Worm (Caenorhabditis elegans) whole organism, L2 larva: ENCODE results near the gene T28F3.9.

Experiments used
- R02D3.7 ChIP-seq: fragments of 150-350 bp; optimal IDR thresholded peaks from 2 replicates; lab custom pipeline; 2014; ENCODE audit warnings: missing biosample characterization, missing genetic modification characterization
- ZK546.5 ChIP-seq: sonication (generic microtip); optimal IDR thresholded peaks from 2 replicates; lab custom pipeline; 2017; ENCODE audit warnings: missing biosample characterization, missing genetic modification characterization
- ama-1 ChIP-seq: fragments of 150-350 bp; optimal IDR thresholded peaks from 2 replicates; lab custom pipeline; 2018; ENCODE audit warnings: inconsistent platforms
- nhr-11 ChIP-seq: fragments of 150-350 bp; optimal IDR thresholded peaks from 2 replicates; lab custom pipeline; 2014; ENCODE audit warnings: missing biosample characterization, missing genetic modification characterization
- nhr-237 ChIP-seq: fragments of 150-350 bp; optimal IDR thresholded peaks from 2 replicates; lab custom pipeline; 2014; ENCODE audit warnings: missing biosample characterization, missing genetic modification characterization
- nhr-25 ChIP-seq: fragments of 150-350 bp; sonication (generic microtip); optimal IDR thresholded peaks from 3 replicates; lab custom pipeline; 2014; ENCODE audit warnings: missing biosample characterization, missing genetic modification characterization
- nhr-77 ChIP-seq: fragments of 150-350 bp; optimal IDR thresholded peaks from 2 replicates; lab custom pipeline; 2014; ENCODE audit warnings: missing biosample characterization, missing genetic modification characterization
- unc-55 ChIP-seq: fragments of 150-350 bp; sonication (generic microtip); optimal IDR thresholded peaks from 3 replicates; lab custom pipeline; 2014; ENCODE audit warnings: missing biosample characterization, missing genetic modification reagents, missing genetic modification characterization
- unc-62 ChIP-seq: fragments of 150-350 bp; optimal IDR thresholded peaks from 2 replicates; lab custom pipeline; 2014; ENCODE audit warnings: missing biosample characterization, missing genetic modification reagents, missing genetic modification characterization

DNA sequence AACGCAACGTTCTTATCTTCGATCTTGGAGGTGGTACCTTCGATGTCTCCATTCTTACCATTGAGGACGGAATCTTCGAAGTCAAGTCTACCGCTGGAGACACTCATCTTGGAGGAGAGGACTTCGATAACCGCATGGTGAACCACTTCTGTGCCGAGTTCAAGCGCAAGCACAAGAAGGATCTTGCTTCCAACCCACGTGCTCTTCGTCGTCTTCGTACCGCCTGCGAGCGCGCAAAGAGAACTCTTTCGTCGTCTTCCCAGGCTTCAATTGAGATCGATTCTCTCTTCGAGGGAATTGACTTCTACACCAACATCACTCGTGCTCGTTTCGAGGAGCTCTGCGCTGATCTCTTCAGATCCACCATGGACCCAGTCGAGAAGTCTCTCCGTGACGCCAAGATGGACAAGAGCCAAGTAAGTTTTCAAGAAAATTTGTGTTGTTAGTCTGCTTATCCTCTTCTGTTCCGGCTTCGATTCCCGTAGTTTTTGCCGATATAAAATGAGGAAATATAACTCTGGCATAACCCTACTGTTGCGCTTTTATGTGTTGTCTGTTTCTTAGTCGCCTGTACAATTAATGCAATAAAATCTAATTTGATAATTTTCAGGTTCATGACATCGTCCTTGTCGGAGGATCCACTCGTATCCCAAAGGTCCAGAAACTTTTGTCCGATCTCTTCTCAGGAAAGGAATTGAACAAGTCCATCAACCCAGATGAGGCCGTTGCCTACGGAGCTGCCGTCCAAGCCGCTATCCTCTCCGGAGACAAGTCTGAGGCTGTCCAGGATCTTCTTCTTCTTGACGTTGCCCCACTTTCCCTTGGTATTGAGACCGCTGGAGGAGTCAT lies 28.5 kb upstream of the T28F3.9 start:
- peak; percentile 87 for TF ChIP-seq ama-1 (lab: Kevin White, UChicago)
- no peak for TF ChIP-seq nhr-237 (tag; lab: Kevin White, UChicago)
- no peak for TF ChIP-seq nhr-25 (tag; lab: Kevin White, UChicago)
- TF ChIP-seq R02D3.7 (tag; lab: Kevin White, UChicago): no peak
- no peak for TF ChIP-seq nhr-77 (tag; lab: Kevin White, UChicago)
- TF ChIP-seq ZK546.5 (tag; lab: Kevin White, UChicago): no peak
- TF ChIP-seq unc-62: no peak
- no peak for TF ChIP-seq unc-55
- TF ChIP-seq nhr-11 (tag; lab: Kevin White, UChicago): peak; percentile 45
